Worm (Caenorhabditis elegans) whole organism, late embryonic: ENCODE data around the gene ddo-2.

Source experiments
- ama-1 ChIP-seq: fragments of 150-350 bp; optimal IDR thresholded peaks from 2 replicates; lab custom pipeline; 2014
- ceh-22 ChIP-seq: sonication (generic microtip); optimal IDR thresholded peaks from 2 replicates; lab custom pipeline; 2017; ENCODE audit warnings: missing biosample characterization, missing genetic modification characterization
- ceh-30 ChIP-seq: fragments of 150-350 bp; optimal IDR thresholded peaks from 2 replicates; lab custom pipeline; 2014; ENCODE audit warnings: missing biosample characterization, missing genetic modification characterization
- dmd-4 ChIP-seq: sonication (generic microtip); optimal IDR thresholded peaks from 2 replicates; lab custom pipeline; 2016; ENCODE audit warnings: borderline replicate concordance, missing genetic modification characterization, missing compliant biosample characterization
- ets-4 ChIP-seq: sonication (generic microtip); optimal IDR thresholded peaks from 2 replicates; lab custom pipeline; 2016; ENCODE audit warnings: missing genetic modification characterization, missing compliant biosample characterization
- nhr-11 ChIP-seq: fragments of 150-350 bp; optimal IDR thresholded peaks from 2 replicates; lab custom pipeline; 2014; ENCODE audit warnings: missing biosample characterization, missing genetic modification characterization
- npax-4 ChIP-seq: sonication (generic microtip); optimal IDR thresholded peaks from 2 replicates; lab custom pipeline; 2016; ENCODE audit warnings: missing genetic modification characterization, missing compliant biosample characterization
- pha-4 ChIP-seq: fragments of 150-350 bp; optimal IDR thresholded peaks from 2 replicates; lab custom pipeline; 2018; ENCODE audit warnings: missing biosample characterization, missing genetic modification reagents, missing genetic modification characterization
- pqm-1 ChIP-seq: sonication (generic microtip); optimal IDR thresholded peaks from 2 replicates; lab custom pipeline; 2016; ENCODE audit warnings: missing genetic modification characterization, missing compliant biosample characterization
- tbx-2 ChIP-seq: sonication (generic microtip); optimal IDR thresholded peaks from 2 replicates; lab custom pipeline; 2016; ENCODE audit warnings: missing genetic modification characterization, missing compliant biosample characterization
- ttx-3 ChIP-seq: sonication (generic microtip); optimal IDR thresholded peaks from 2 replicates; lab custom pipeline; 2016; ENCODE audit warnings: missing genetic modification reagents, missing genetic modification characterization, missing compliant biosample characterization
- unc-86 ChIP-seq: sonication (generic microtip); optimal IDR thresholded peaks from 2 replicates; lab custom pipeline; 2016; ENCODE audit warnings: missing genetic modification characterization, missing compliant biosample characterization

DNA sequence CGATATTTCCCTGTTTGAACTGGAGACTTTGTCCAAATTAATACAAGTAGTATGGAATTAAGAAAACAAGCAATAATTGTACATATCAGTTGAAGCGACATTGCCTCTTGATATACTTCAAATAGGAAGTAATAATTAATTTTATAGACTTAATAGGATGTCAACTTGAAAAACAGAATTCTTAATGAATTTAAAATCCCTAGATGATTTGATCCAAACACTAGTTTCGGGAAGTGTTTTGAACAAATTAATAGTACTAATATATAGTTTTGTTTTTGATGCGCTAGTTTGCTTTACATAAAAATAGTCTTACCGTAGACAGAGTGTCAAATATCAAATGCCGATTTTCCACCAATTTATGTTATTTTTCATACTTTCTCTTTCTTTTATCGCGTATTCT lies 42.9 kb upstream of the ddo-2 start, which contains the start of gene str-190:
- no peak for TF ChIP-seq pqm-1 (tag; lab: Kevin White, UChicago)
- no peak for TF ChIP-seq nhr-11 (tag; lab: Kevin White, UChicago)
- TF ChIP-seq dmd-4 (tag; lab: Kevin White, UChicago): no peak
- TF ChIP-seq ama-1 (lab: Kevin White, UChicago): no peak
- TF ChIP-seq pha-4 (tag; lab: Kevin White, UChicago): no peak
- no peak for TF ChIP-seq tbx-2 (tag; lab: Kevin White, UChicago)
- no peak for TF ChIP-seq ceh-30 (tag; lab: Kevin White, UChicago)
- TF ChIP-seq ttx-3 (tag; lab: Kevin White, UChicago): no peak
- TF ChIP-seq ceh-22: no peak
- no peak for TF ChIP-seq ets-4 (tag; lab: Kevin White, UChicago)
- no peak for TF ChIP-seq npax-4 (tag; lab: Kevin White, UChicago)
- no peak for TF ChIP-seq unc-86
